Worm (Caenorhabditis elegans) whole organism, young adult: ENCODE results near the gene hmg-1.2.

Source experiments
- ama-1 ChIP-seq, 3 experiments: fragments of 150-350 bp in 1 of 3; sonication (generic microtip) in 2 of 3; optimal IDR thresholded peaks; 2 replicates each; lab custom pipeline; 2014 to 2018; ENCODE audit warnings: missing biosample characterization in 2 of 3, missing genetic modification characterization in 2 of 3, missing genetic modification reagents in 2 of 3
- athp-1 ChIP-seq: sonication (generic microtip); optimal IDR thresholded peaks from 2 replicates; lab custom pipeline; 2017; ENCODE audit warnings: mild to moderate bottlenecking, missing genetic modification characterization, missing compliant biosample characterization
- ceh-58 ChIP-seq: fragments of 200-800 bp; sonication (Bioruptor generic); IDR thresholded peaks from 2 replicates; pipeline ENCODE4 v1.3.6; 2022; ENCODE audit warnings: missing genetic modification characterization, missing compliant biosample characterization
- ceh-91 ChIP-seq: fragments of 200-800 bp; sonication (Bioruptor generic); IDR thresholded peaks from 2 replicates; pipeline ENCODE4 v1.3.6; 2022; ENCODE audit warnings: missing genetic modification reagents, missing genetic modification characterization, missing compliant biosample characterization
- dpl-1 ChIP-seq: fragments of 150-350 bp; optimal IDR thresholded peaks from 2 replicates; lab custom pipeline; 2014; ENCODE audit warnings: missing biosample characterization, missing genetic modification reagents, missing genetic modification characterization
- fkh-3 ChIP-seq: sonication (generic microtip); optimal IDR thresholded peaks from 2 replicates; lab custom pipeline; 2016; ENCODE audit warnings: mild to moderate bottlenecking, missing genetic modification characterization, missing compliant biosample characterization
- lir-1 ChIP-seq: fragments of 200-800 bp; sonication (Bioruptor generic); conservative IDR thresholded peaks from 2 replicates; pipeline ENCODE4 v1.3.6; 2022; ENCODE audit warnings: missing genetic modification reagents, missing genetic modification characterization, missing compliant biosample characterization
- lsl-1 ChIP-seq: fragments of 200-800 bp; sonication (Bioruptor generic); optimal IDR thresholded peaks from 2 replicates; lab custom pipeline; 2018; ENCODE audit warnings: mild to moderate bottlenecking, missing genetic modification characterization, moderate library complexity, missing compliant biosample characterization
- mxl-1 ChIP-seq: sonication (generic microtip); optimal IDR thresholded peaks from 2 replicates; lab custom pipeline; 2016; ENCODE audit warnings: missing genetic modification characterization, missing compliant biosample characterization
- nhr-179 ChIP-seq: sonication (generic microtip); optimal IDR thresholded peaks from 2 replicates; lab custom pipeline; 2016; ENCODE audit warnings: mild to moderate bottlenecking, missing genetic modification characterization, missing compliant biosample characterization
- snpc-1.1 ChIP-seq: sonication (generic microtip); optimal IDR thresholded peaks from 2 replicates; lab custom pipeline; 2017; ENCODE audit warnings: missing genetic modification characterization, mild to moderate bottlenecking, missing compliant biosample characterization, antibody characterized with exemption, moderate library complexity, missing genotype, missing genetic modification reagents; ENCODE audit not compliant: insufficient read depth
- snpc-4 ChIP-seq, 5 experiments: fragments of 150-350 bp in 1 of 5; sonication (generic microtip) in 4 of 5; optimal IDR thresholded peaks; 2 replicates each; lab custom pipeline; 2014 to 2018; ENCODE audit warnings: missing genetic modification characterization in 5 of 5, missing biosample characterization in 3 of 5, antibody characterized with exemption in 2 of 5, mild to moderate bottlenecking in 2 of 5, missing compliant biosample characterization in 2 of 5, missing genotype in 2 of 5, moderate library complexity in 2 of 5, missing genetic modification reagents in 1 of 5
- zfh-2 ChIP-seq: fragments of 200-800 bp; sonication (Bioruptor generic); conservative IDR thresholded peaks from 2 replicates; pipeline ENCODE4 v1.3.6; 2022; ENCODE audit warnings: missing genetic modification reagents, missing genetic modification characterization, missing compliant biosample characterization
- ztf-18 ChIP-seq: sonication (generic microtip); optimal IDR thresholded peaks from 2 replicates; lab custom pipeline; 2016; ENCODE audit warnings: missing genotype, mild to moderate bottlenecking, missing genetic modification characterization, missing compliant biosample characterization

DNA sequence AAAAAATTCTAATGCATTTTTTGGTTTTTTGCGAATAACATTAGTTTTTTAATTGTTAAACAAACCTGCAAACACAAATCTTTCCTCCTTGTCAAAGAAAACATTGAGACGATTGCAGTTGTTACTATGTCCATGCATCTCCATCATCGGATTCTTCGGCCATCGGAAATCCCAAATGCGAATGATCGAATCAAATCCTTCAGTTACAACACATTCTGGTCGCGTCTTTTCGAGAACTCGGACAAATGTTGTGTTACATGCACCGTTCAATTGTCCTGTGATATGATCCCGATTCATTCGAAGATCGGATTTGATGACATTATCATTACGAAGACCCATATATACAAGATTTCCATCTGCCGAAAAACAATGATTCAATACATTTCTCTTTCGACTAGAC lies 20.1 kb downstream of the hmg-1.2 start:
- no peak for TF ChIP-seq lir-1 (GFP tag; lab: Robert Waterston, UW)
- TF ChIP-seq ceh-58 (GFP tag; lab: Robert Waterston, UW): no peak
- no peak for TF ChIP-seq mxl-1 (tag; lab: Kevin White, UChicago)
- TF ChIP-seq ama-1 (optimal IDR thresholded peaks at IDR 0.05; lab: Kevin White, UChicago): no peak
- no peak for TF ChIP-seq ama-1 (GFP tag; optimal IDR thresholded peaks at IDR 0.05; lab: Kevin White, UChicago)
- TF ChIP-seq dpl-1 (GFP tag; lab: Kevin White, UChicago): no peak
- no peak for TF ChIP-seq zfh-2 (GFP tag; lab: Robert Waterston, UW)
- no peak for TF ChIP-seq snpc-1.1
- no peak for TF ChIP-seq athp-1 (tag; lab: Kevin White, UChicago)
- TF ChIP-seq ztf-18 (tag; lab: Kevin White, UChicago): no peak
- TF ChIP-seq snpc-4 (GFP tag; optimal IDR thresholded peaks at IDR 0.05; lab: Kevin White, UChicago): no peak
- TF ChIP-seq snpc-4 (tag; optimal IDR thresholded peaks at IDR 0.05; lab: Kevin White, UChicago): no peak
- no peak for TF ChIP-seq fkh-3 (tag; lab: Kevin White, UChicago)
- no peak for TF ChIP-seq lsl-1
- no peak for TF ChIP-seq nhr-179 (tag; lab: Kevin White, UChicago)
- TF ChIP-seq ceh-91 (GFP tag; lab: Robert Waterston, UW): no peak
